Fruit fly (Drosophila melanogaster) Kc167 (cell line): ENCODE measurements around the gene CG2694.

Source experiments
- Sin3A ChIP-seq: fragments of >200 bp; optimal IDR thresholded peaks from 2 replicates; lab custom pipeline; 2018; ENCODE audit warnings: missing external identifiers
- h ChIP-seq: fragments of >200 bp; optimal IDR thresholded peaks from 3 replicates; lab custom pipeline; 2018; ENCODE audit warnings: missing external identifiers
- insv ChIP-seq: fragments of >200 bp; optimal IDR thresholded peaks from 3 replicates; lab custom pipeline; 2018; ENCODE audit warnings: missing external identifiers
- ttk ChIP-seq: sonication (Bioruptor generic); optimal IDR thresholded peaks from 2 replicates; lab custom pipeline; 2017; ENCODE audit warnings: missing external identifiers

DNA sequence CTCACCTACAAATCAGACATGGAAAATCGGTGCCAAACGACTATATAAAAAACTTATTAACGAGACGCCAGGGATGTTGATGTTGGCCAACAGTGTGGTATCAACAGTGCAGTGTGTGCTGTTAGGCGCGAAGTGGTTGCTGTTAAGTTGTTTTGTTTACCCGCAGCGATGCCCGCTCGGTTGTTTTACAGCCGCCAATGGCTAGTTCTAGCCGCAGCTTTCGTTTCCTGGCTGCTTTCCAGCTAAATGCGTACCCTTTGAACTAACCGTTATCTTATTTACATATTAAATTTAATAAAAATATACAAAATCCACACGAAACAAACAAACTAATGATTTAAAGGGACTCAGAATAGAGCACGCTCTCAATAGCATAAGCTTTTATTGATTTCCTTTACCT lies 24.8 kb downstream of the CG2694 start, which contains the start of gene crm:
- no peak for TF ChIP-seq h (lab: Kevin White, UChicago)
- no peak for TF ChIP-seq insv
- no peak for TF ChIP-seq Sin3A
- TF ChIP-seq ttk (lab: Kevin White, UChicago), result no peak
